Worm (Caenorhabditis elegans) whole organism, L4 larva: ENCODE results near the gene fbxb-33.

Source experiments
- dpl-1 ChIP-seq: fragments of 150-350 bp; optimal IDR thresholded peaks from 2 replicates; lab custom pipeline; 2014; ENCODE audit warnings: missing biosample characterization, missing genetic modification reagents, missing genetic modification characterization
- mdl-1 ChIP-seq, 2 experiments: fragments of 150-350 bp in 1 of 2; sonication (generic microtip) in 1 of 2; optimal IDR thresholded peaks; 2 replicates each; lab custom pipeline; 2014 to 2017; ENCODE audit warnings: missing biosample characterization in 2 of 2, missing genetic modification characterization in 2 of 2
- nhr-76 ChIP-seq: fragments of 150-350 bp; optimal IDR thresholded peaks from 2 replicates; lab custom pipeline; 2014; ENCODE audit warnings: missing biosample characterization, missing genetic modification characterization

ce11 chrII:3604578-3604977, 42.6 kb upstream of the fbxb-33 start:
- TF ChIP-seq nhr-76 (tag; lab: Kevin White, UChicago) (no peak), mdl-1 (tag; optimal IDR thresholded peaks at IDR 0.05; lab: Kevin White, UChicago) (no peak), dpl-1 (no peak)
